Worm (Caenorhabditis elegans) whole organism, L1 larva: ENCODE data around the gene F14D7.18.

Source experiments
- dpl-1 ChIP-seq, 3 experiments: fragments of 150-350 bp in 2 of 3; sonication (generic microtip) in 1 of 3; optimal IDR thresholded peaks; 2 replicates each; lab custom pipeline; 2014 to 2017; ENCODE audit warnings: missing biosample characterization in 3 of 3, missing genetic modification characterization in 3 of 3, missing genetic modification reagents in 3 of 3
- nhr-237 ChIP-seq: fragments of 150-350 bp; optimal IDR thresholded peaks from 2 replicates; lab custom pipeline; 2014; ENCODE audit warnings: missing biosample characterization, missing genetic modification characterization
- pax-3 ChIP-seq: fragments of 200-800 bp; sonication (Bioruptor generic); optimal IDR thresholded peaks from 2 replicates; lab custom pipeline; 2018; ENCODE audit warnings: mild to moderate bottlenecking, missing genetic modification characterization, moderate library complexity, missing compliant biosample characterization
- snpc-4 ChIP-seq: fragments of 150-350 bp; optimal IDR thresholded peaks from 2 replicates; lab custom pipeline; 2014; ENCODE audit warnings: missing biosample characterization, missing genetic modification characterization
- unc-30 ChIP-seq: sonication (generic microtip); optimal IDR thresholded peaks from 2 replicates; lab custom pipeline; 2017; ENCODE audit warnings: missing biosample characterization, missing genetic modification characterization

DNA sequence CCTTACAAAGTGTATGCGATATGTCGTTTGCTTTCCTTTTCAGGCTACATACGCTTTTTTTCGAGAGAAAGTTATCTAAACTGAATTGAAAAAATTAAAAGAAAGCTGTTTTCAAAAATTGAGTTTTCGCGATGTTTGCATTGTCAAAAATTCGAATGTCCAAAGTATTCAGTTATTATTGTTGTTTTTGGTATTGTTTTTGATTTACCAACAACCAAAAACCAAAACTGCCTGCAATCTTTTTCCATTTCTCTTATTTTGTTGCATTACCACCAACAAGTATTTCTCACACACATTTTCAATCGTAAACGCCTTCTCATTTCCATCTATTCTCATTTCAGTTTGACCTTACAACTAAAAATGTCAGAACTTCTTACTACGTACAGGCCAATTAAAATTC, 38.3 kb upstream of the F14D7.18 start, which contains the start of gene pepm-1:
- no peak for TF ChIP-seq dpl-1 (GFP tag; optimal IDR thresholded peaks at IDR 0.05; lab: Kevin White, UChicago)
- no peak for TF ChIP-seq nhr-237 (tag; lab: Kevin White, UChicago)
- no peak for TF ChIP-seq unc-30 (tag; lab: Kevin White, UChicago)
- no peak for TF ChIP-seq pax-3
- TF ChIP-seq snpc-4 (tag; lab: Kevin White, UChicago) = no peak
